Fruit fly (Drosophila melanogaster) whole organism, adult: Measurements from ENCODE around the gene faf.

Experiments
- CG12768 ChIP-seq: fragments of 200-800 bp; sonication (Bioruptor generic); optimal IDR thresholded peaks from 2 replicates; lab custom pipeline; 2017; ENCODE audit warnings: missing biosample characterization, missing genetic modification characterization, mild to moderate bottlenecking, moderate library complexity, missing genetic modification reagents
- CG1620 ChIP-seq: fragments of 200-800 bp; sonication (Bioruptor generic); optimal IDR thresholded peaks from 2 replicates; lab custom pipeline; 2016; ENCODE audit warnings: missing biosample characterization, missing genetic modification characterization
- CG33017 ChIP-seq: fragments of 200-800 bp; sonication (Bioruptor generic); optimal IDR thresholded peaks from 2 replicates; lab custom pipeline; 2018; ENCODE audit warnings: missing biosample characterization, mild to moderate bottlenecking, missing genetic modification characterization, moderate library complexity
- CG7045 ChIP-seq: fragments of 200-800 bp; sonication (Bioruptor generic); optimal IDR thresholded peaks from 2 replicates; lab custom pipeline; 2017; ENCODE audit warnings: missing biosample characterization, mild to moderate bottlenecking, missing genetic modification characterization
- Crg-1 ChIP-seq: fragments of 200-800 bp; sonication (Bioruptor generic); optimal IDR thresholded peaks from 2 replicates; lab custom pipeline; 2016; ENCODE audit warnings: missing biosample characterization, missing genetic modification characterization
- Hr96 ChIP-seq: fragments of 200-800 bp; sonication (Bioruptor generic); optimal IDR thresholded peaks from 2 replicates; lab custom pipeline; 2016; ENCODE audit warnings: missing biosample characterization, missing genetic modification characterization
- Mnt ChIP-seq: fragments of 200-800 bp; sonication (Bioruptor generic); optimal IDR thresholded peaks from 2 replicates; lab custom pipeline; 2016; ENCODE audit warnings: missing biosample characterization, mild to moderate bottlenecking, missing genetic modification characterization
- bab1 ChIP-seq: fragments of 200-800 bp; sonication (Bioruptor generic); optimal IDR thresholded peaks from 3 replicates; lab custom pipeline; 2019; ENCODE audit warnings: missing biosample characterization, mild to moderate bottlenecking, missing genetic modification characterization, moderate library complexity
- cic ChIP-seq: fragments of 200-800 bp; sonication (Bioruptor generic); optimal IDR thresholded peaks from 2 replicates; lab custom pipeline; 2017; ENCODE audit warnings: missing biosample characterization, mild to moderate bottlenecking, missing genetic modification characterization, moderate library complexity
- cnc ChIP-seq, 2 experiments: fragments of >200 bp; optimal IDR thresholded peaks; 2 replicates each; lab custom pipeline; 2017
- kay ChIP-seq: fragments of 200-800 bp; sonication (Bioruptor generic); peaks from one replicate; lab custom pipeline; 2016; ENCODE audit warnings: missing biosample characterization, missing genetic modification characterization, borderline replicate concordance
- pad ChIP-seq: fragments of 200-800 bp; sonication (Bioruptor generic); optimal IDR thresholded peaks from 3 replicates; lab custom pipeline; 2017; ENCODE audit warnings: missing biosample characterization, missing genetic modification characterization, mild to moderate bottlenecking, moderate library complexity, missing genetic modification reagents
- toe ChIP-seq: fragments of 200-800 bp; sonication (Bioruptor generic); optimal IDR thresholded peaks from 2 replicates; lab custom pipeline; 2016; ENCODE audit warnings: missing biosample characterization, missing genetic modification characterization

DNA sequence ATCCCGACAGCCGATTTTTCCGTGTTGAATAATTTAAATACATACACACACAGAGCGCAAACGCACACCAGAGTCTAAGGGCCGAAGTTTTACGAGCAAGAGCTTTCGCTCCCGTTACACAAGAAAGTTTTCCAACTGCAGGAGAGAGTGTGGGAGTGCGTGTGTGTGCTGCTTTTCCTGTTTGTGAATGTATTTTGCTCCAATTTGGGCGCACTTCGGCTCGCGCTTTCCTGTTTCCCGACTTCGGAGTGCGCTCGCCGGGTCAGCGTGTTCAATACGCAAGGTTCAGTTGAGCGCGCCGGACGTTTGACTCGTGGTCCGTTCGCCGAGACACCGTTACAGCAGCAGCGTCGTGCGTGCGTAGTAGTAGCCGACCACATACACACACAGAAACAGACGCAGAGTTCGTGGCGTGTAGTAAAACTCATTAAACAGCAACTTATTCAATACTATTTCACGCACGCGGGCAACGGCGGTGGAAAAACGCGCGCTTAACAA, 48.8 kb downstream of the faf start:
- TF ChIP-seq CG12768 (GFP tag; lab: Kevin White, UChicago) (no peak), CG1620 (GFP tag; lab: Kevin White, UChicago) (no peak), bab1 (no peak), Crg-1 (GFP tag; lab: Kevin White, UChicago) (no peak), kay (GFP tag; lab: Kevin White, UChicago) (no peak), Mnt (GFP tag; lab: Kevin White, UChicago) (no peak), cic (no peak), CG33017 (tag; lab: Kevin White, UChicago) (no peak), CG7045 (GFP tag; lab: Kevin White, UChicago) (no peak), pad (no peak), toe (GFP tag; lab: Kevin White, UChicago) (no peak), cnc (optimal IDR thresholded peaks at IDR 0.05; lab: Kevin White, UChicago) (no peak), Hr96 (GFP tag; lab: Kevin White, UChicago) (no peak)
